Fruit fly (Drosophila melanogaster): ENCODE results near the gene CG1146.

CG1146 gene

DNA sequence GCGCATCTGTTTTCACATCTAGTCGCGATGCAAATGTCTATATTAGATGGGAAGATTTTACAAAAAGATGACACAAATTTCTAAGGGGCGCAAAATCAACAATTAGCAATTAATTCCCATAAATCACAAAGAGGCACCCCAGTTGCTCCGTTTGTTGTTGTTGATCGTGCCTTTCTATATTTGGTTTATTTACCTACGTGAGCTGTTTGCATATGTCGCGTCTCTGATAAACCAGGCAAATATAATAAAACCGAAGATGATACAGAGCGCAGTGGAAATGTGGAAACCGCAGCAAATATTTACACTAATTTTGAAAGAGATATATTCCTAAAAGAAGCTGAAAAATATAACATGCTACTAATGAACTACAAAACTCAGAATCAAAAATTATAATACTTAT, 834 bp downstream of the CG1146 start (continued):
- TF ChIP-seq chn (GFP tag; optimal IDR thresholded peaks at IDR 0.05) (no peak), Lim3 (GFP tag; IDR thresholded peaks at IDR 0.05) (no peak), chinmo (GFP tag; IDR thresholded peaks at IDR 0.05; ENCODE audit: partially characterized antibody) (no peak), schlank (tag; optimal IDR thresholded peaks at IDR 0.05) (peak; percentile 31), CG3995 (GFP tag; optimal IDR thresholded peaks at IDR 0.05) (no peak), Hr3 (GFP tag; optimal IDR thresholded peaks at IDR 0.05) (no peak), sug (tag; optimal IDR thresholded peaks at IDR 0.05) (no peak), CG11247 (GFP tag; IDR thresholded peaks at IDR 0.05) (no peak), crol (GFP tag; IDR thresholded peaks at IDR 0.05) (no peak), Awh (GFP tag; IDR thresholded peaks at IDR 0.05) (peak; percentile 81), btn (GFP tag; optimal IDR thresholded peaks at IDR 0.05) (peak; percentile 12), B-H1 (GFP tag; IDR thresholded peaks at IDR 0.05) (no peak; the same call in 2 of the 3 replicates), CG1603 (tag; optimal IDR thresholded peaks at IDR 0.05) (peak; percentile 55), corto (GFP tag; optimal IDR thresholded peaks at IDR 0.05) (no peak), bab2 (GFP tag; optimal IDR thresholded peaks at IDR 0.05) (peak; percentile 69), CG13123 (GFP tag; optimal IDR thresholded peaks at IDR 0.05) (peak; percentile 10), eyg (GFP tag; optimal IDR thresholded peaks at IDR 0.05) (peak; percentile 52), CG12744 (GFP tag; optimal IDR thresholded peaks at IDR 0.05) (peak; percentile 15), CG4404 (GFP tag; IDR thresholded peaks at IDR 0.05) (no peak), H2.0 (GFP tag; IDR thresholded peaks at IDR 0.05) (peak; percentile 26; the same call in 1 of the 2 replicates), Mrtf (GFP tag; IDR thresholded peaks at IDR 0.05) (0 out of 3 replicates have a peak, but pooled peaks have one; percentile 3), CG15601 (tag; optimal IDR thresholded peaks at IDR 0.05) (peak; percentile 72), Adf1 (GFP tag; IDR thresholded peaks at IDR 0.05) (no peak), HLH54F (GFP tag; optimal IDR thresholded peaks at IDR 0.05) (no peak), CG4328 (GFP tag; optimal IDR thresholded peaks at IDR 0.05) (peak; percentile 62), CG3847 (GFP tag; IDR thresholded peaks at IDR 0.05) (no peak), Jarid2 (GFP tag; optimal IDR thresholded peaks at IDR 0.05) (peak; percentile 19), Hr78 (GFP tag; optimal IDR thresholded peaks at IDR 0.05) (peak in 1 of 2 experiments; percentile 46), Hand (GFP tag; optimal IDR thresholded peaks at IDR 0.05) (no peak), CG9215 (GFP tag; IDR thresholded peaks at IDR 0.05) (no peak), Max (GFP tag; optimal IDR thresholded peaks at IDR 0.05) (no peak), CG18764 (GFP tag; optimal IDR thresholded peaks at IDR 0.05) (peak; percentile 51), Six4 (GFP tag; optimal IDR thresholded peaks at IDR 0.05) (no peak), oc (tag; optimal IDR thresholded peaks at IDR 0.05) (peak; percentile 54), Eip74EF (GFP tag; optimal IDR thresholded peaks at IDR 0.05) (peak in 1 of 2 experiments; percentile 59), CG6854 (GFP tag; optimal IDR thresholded peaks at IDR 0.05) (peak; percentile 31), hbn (GFP tag; IDR thresholded peaks at IDR 0.05; ENCODE audit: partially characterized antibody) (no peak), CG42726 (GFP tag; IDR thresholded peaks at IDR 0.05; ENCODE audit: partially characterized antibody) (no peak), CG13296 (GFP tag; optimal IDR thresholded peaks at IDR 0.05) (peak; percentile 52), zfh2 (GFP tag; optimal IDR thresholded peaks at IDR 0.05) (no peak), maf-S (GFP tag; optimal IDR thresholded peaks at IDR 0.05) (no peak), CG4282 (GFP tag; optimal IDR thresholded peaks at IDR 0.05) (no peak), D19B (GFP tag; optimal IDR thresholded peaks at IDR 0.05) (no peak), CG7357 (GFP tag; IDR thresholded peaks at IDR 0.05) (no peak), CG6689 (GFP tag; IDR thresholded peaks at IDR 0.05) (no peak), ham (GFP tag; IDR thresholded peaks at IDR 0.05) (no peak), croc (GFP tag; conservative IDR thresholded peaks at IDR 0.05) (no peak), gsb-n (tag; optimal IDR thresholded peaks at IDR 0.05) (peak; percentile 42), CG9727 (GFP tag; optimal IDR thresholded peaks at IDR 0.05) (peak; percentile 62)
